Worm (Caenorhabditis elegans) whole organism, midembryonic: Measurements from ENCODE around the gene C35B1.7.

Source experiments
- klf-2 ChIP-seq: fragments of 200-800 bp; sonication (Bioruptor generic); conservative IDR thresholded peaks from 2 replicates; pipeline ENCODE4 v1.3.6; 2022; ENCODE audit warnings: missing genetic modification reagents, missing genetic modification characterization, missing compliant biosample characterization
- ref-1 ChIP-seq: fragments of 200-800 bp; sonication (Bioruptor generic); conservative IDR thresholded peaks from 2 replicates; pipeline ENCODE4 v1.3.6; 2022; ENCODE audit warnings: missing genetic modification reagents, missing genetic modification characterization, missing compliant biosample characterization
- ztf-23 ChIP-seq: fragments of 200-800 bp; sonication (Bioruptor generic); IDR thresholded peaks from 2 replicates; pipeline ENCODE4 v1.3.6; 2022; ENCODE audit warnings: missing genetic modification reagents, missing genetic modification characterization, missing compliant biosample characterization

- TF ChIP-seq ztf-23 (GFP tag; lab: Robert Waterston, UW) (no peak), klf-2 (GFP tag; lab: Robert Waterston, UW) (no peak), ref-1 (no peak)
These were observed 28.6 kb downstream of the C35B1.7 start, which contains the start of gene F49F1.9 for ce11 chrIV:4137472-4137871.
